Fruit fly (Drosophila melanogaster): ENCODE data around the gene RpS17.
A peak's percentile ranks its signal among the peaks of the same experiment; 100 is the strongest.

dm6 chr3L:9467763-9468206 lies 38.2 kb upstream of the RpS17 start:
- TF ChIP-seq eg (GFP tag; IDR thresholded peaks at IDR 0.05) = peak; percentile 83
- no peak for TF ChIP-seq Hr39 (GFP tag; optimal IDR thresholded peaks at IDR 0.05)
